Fruit fly (Drosophila melanogaster): ENCODE data around the gene CaMKII.

The CaMKII gene

dm6 chr4:1053653-1054163 lies at the start of gene CaMKII:
Gene CaMKII (minus strand): TSS chr4:1053703.
- no peak for TF ChIP-seq CG17801 (GFP tag; optimal IDR thresholded peaks at IDR 0.05; ENCODE audit: partially characterized antibody)

DNA sequence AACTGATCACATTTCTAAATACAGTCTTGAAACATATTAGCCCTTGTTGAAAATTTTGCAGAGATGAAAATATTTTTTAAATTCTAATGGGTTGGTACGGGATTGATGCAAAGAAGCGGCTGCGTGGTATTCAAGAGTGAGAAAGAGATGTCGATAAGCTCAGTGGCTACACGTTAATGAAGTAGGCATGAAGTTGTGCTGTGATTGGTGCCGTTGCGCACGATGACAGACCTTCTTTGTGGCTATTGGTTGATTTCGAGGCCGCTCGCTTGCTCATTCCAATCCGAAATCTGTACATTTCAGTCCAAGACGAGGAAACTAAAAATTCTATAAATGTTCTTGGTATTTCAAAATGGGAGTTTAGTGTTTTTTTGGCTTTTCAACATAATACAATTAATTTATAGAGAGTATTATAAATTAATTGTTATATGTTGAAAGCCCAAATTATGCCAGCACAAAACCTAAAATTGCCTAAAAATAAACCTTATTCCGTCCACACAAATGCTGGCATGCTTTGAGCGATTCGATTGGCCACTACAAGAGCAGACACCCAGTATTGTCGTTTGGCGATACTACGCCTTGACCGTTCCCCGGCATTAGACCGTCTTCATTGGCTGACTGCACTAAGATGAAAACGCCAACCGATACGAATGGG lies 44.2 kb upstream of the CaMKII start:
- no peak for TF ChIP-seq CG17801 (GFP tag; optimal IDR thresholded peaks at IDR 0.05; ENCODE audit: partially characterized antibody)

dm6 chr4:1093446-1093845 lies 39.9 kb upstream of the CaMKII start:
- no peak for TF ChIP-seq CG17801 (GFP tag; optimal IDR thresholded peaks at IDR 0.05; ENCODE audit: partially characterized antibody)

dm6 chr4:1090304-1090703 lies 36.8 kb upstream of the CaMKII start:
- no peak for TF ChIP-seq CG17801 (GFP tag; optimal IDR thresholded peaks at IDR 0.05; ENCODE audit: partially characterized antibody)

DNA sequence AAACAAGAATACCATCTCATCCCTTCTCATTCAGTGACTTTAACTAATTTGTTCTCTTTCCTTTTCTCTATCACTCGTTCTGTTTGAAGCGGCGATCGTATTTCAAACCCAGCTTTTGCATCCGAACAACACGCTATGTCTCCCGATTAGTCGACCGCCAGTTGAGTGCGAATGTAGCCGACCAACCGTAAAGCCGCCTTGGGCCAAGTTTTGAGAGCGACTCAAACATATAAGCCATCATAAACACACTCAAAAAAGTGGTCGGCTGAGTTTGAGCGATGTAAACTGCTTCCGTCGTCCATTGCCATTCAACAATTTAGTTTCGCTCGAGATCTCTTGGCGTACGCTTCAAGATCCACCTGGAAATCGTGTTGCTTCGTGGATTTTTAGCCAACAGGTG lies 35.0 kb upstream of the CaMKII start, which contains the start of gene sv:
Gene sv, plus strand, starts transcription at position 319 of the 400 bp plus-strand sequence.
- TF ChIP-seq CG17801 (GFP tag; optimal IDR thresholded peaks at IDR 0.05; ENCODE audit: partially characterized antibody): no peak

dm6 chr4:1084326-1085062 lies 31.0 kb upstream of the CaMKII start, which contains the start of gene Actbeta:
Gene Actbeta (minus strand): TSS chr4:1084796.
- no peak for TF ChIP-seq CG17801 (GFP tag; optimal IDR thresholded peaks at IDR 0.05; ENCODE audit: partially characterized antibody)

dm6 chr4:1064652-1065218 lies 11.2 kb upstream of the CaMKII start, which contains the start of gene Zyx:
Gene Zyx (minus strand): TSS chr4:1065001.
- TF ChIP-seq CG17801 (GFP tag; optimal IDR thresholded peaks at IDR 0.05; ENCODE audit: partially characterized antibody): no peak

- TF ChIP-seq CG17801 (GFP tag; optimal IDR thresholded peaks at IDR 0.05; ENCODE audit: partially characterized antibody): no peak
These were observed 10.7 kb upstream of the CaMKII start for dm6 chr4:1064219-1064618.

DNA sequence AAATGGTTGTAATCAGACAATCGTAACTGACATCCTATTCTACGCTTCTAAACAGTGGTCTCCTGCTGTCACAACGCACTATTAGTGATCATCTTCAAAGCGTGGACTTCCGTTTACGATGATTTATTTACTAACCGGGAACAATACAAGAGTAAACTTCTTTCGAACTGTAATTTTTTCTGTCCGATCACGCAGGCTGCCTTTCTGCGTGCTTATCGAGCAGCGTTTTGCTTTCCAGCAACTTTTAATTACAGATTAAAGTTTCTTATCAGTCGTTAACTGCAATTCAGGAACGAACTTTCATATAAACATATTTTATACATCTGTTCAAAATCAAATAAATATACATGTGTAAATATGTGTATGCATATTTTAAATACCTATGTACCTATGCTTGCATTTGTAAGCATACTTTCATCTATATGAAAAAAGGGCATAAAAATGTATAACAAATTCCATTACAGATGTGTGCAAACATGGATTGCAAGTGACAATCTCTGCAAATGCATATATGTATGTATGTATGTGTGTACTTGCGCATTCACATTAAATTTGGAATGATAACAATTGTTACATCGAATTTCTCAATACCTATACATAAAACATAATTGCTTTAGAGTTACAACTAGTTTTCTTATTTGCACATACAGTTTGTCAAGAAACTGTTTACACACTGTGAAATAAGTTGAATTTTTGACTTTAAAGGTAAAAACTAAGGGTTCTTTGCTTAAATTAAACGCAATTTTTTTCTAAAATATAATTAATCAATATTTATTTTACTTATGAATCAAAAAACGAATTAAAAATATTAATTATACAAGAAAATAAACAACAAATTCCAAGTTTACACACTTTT lies 9.7 kb upstream of the CaMKII start:
- no peak for TF ChIP-seq CG17801 (GFP tag; optimal IDR thresholded peaks at IDR 0.05; ENCODE audit: partially characterized antibody)

DNA sequence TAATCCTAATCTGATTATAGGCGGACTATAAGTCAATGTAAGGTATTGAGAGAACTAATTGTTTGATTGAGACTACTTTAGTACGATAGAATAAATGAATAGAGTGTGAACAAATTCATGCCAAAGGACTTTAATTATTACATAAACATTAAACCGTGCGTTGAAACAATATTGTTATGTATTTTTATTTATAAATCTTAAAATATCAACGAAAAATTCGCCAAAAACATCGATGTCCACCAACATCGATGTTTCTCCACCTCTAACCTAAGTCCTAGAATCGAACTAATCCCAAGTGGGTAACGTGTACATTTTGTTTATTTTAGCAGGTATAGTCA lies 7.6 kb upstream of the CaMKII start:
- TF ChIP-seq CG17801 (GFP tag; optimal IDR thresholded peaks at IDR 0.05; ENCODE audit: partially characterized antibody): no peak

- TF ChIP-seq CG17801 (GFP tag; optimal IDR thresholded peaks at IDR 0.05; ENCODE audit: partially characterized antibody): peak; percentile 34
These were observed 7.0 kb upstream of the CaMKII start, which contains the start of gene apolpp for dm6 chr4:1060373-1061094. Gene apolpp (plus strand): TSS chr4:1060969.

DNA sequence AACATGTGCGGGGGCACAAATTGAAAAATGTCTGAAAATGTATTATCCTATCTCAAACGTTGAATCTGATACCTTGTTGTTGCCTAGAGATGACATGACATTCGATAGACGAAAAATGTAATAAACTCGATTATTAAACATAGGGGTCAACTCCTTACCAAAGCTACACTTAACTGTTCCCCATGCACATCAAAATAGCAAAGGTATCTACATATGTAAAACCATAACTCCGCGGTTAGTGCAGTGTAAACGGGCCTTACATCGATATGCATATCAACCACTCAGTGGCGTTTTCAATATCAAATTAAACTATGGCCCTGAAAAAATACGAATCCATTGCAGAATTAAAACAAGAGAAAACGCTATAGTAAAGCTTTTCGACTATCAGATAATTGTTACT lies 2.2 kb downstream of the CaMKII start:
- TF ChIP-seq CG17801 (GFP tag; optimal IDR thresholded peaks at IDR 0.05; ENCODE audit: partially characterized antibody): peak; percentile 40

- no peak for TF ChIP-seq CG17801 (GFP tag; optimal IDR thresholded peaks at IDR 0.05; ENCODE audit: partially characterized antibody)
These were observed 3.1 kb downstream of the CaMKII start for dm6 chr4:1050422-1050821.

DNA sequence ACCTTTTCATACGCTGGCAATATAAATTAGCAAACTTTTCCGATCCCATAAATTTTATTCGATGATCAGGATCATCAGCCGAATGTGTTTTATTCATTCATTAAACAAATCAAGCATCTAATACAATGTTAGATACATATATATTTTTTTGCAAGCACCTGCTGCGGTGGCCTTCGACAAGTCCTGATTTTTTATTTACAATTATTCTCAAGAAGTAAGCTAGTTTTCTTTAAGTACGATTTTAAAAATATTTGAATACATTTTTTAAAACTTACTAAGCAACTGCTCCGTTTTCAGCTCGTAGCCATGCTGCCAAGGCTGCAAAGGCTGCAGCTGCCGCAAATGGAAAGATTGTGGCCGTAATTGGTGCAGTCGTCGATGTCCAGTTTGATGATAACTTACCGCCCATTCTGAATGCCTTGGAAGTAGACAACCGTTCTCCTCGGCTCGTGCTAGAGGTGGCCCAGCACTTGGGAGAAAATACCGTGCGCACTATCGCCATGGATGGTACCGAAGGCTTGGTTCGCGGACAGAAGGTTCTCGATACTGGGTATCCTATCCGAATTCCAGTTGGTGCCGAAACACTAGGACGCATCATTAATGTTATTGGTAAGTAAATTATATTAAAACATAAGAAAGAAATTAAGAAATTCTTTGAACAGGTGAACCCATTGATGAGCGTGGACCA lies 20.7 kb downstream of the CaMKII start:
- no peak for TF ChIP-seq CG17801 (GFP tag; optimal IDR thresholded peaks at IDR 0.05; ENCODE audit: partially characterized antibody)
